Fruit fly (Drosophila melanogaster) whole organism, adult: ENCODE data around the gene CG7378.
A peak's percentile ranks its signal among the peaks of the same experiment; 100 is the strongest.

Source experiments
- CG12768 ChIP-seq: fragments of 200-800 bp; sonication (Bioruptor generic); optimal IDR thresholded peaks from 2 replicates; lab custom pipeline; 2017; ENCODE audit warnings: missing biosample characterization, missing genetic modification characterization, mild to moderate bottlenecking, moderate library complexity, missing genetic modification reagents
- CG14711 ChIP-seq: fragments of 200-800 bp; sonication (Bioruptor generic); optimal IDR thresholded peaks from 2 replicates; lab custom pipeline; 2018; ENCODE audit warnings: missing biosample characterization, mild to moderate bottlenecking, missing genetic modification characterization, moderate library complexity
- CG1620 ChIP-seq: fragments of 200-800 bp; sonication (Bioruptor generic); optimal IDR thresholded peaks from 2 replicates; lab custom pipeline; 2016; ENCODE audit warnings: missing biosample characterization, missing genetic modification characterization
- CG33017 ChIP-seq: fragments of 200-800 bp; sonication (Bioruptor generic); optimal IDR thresholded peaks from 2 replicates; lab custom pipeline; 2018; ENCODE audit warnings: missing biosample characterization, mild to moderate bottlenecking, missing genetic modification characterization, moderate library complexity
- CG5204 ChIP-seq: fragments of 200-800 bp; sonication (Bioruptor generic); optimal IDR thresholded peaks from 2 replicates; lab custom pipeline; 2016; ENCODE audit warnings: missing biosample characterization, missing genetic modification characterization
- CG7045 ChIP-seq: fragments of 200-800 bp; sonication (Bioruptor generic); optimal IDR thresholded peaks from 2 replicates; lab custom pipeline; 2017; ENCODE audit warnings: missing biosample characterization, mild to moderate bottlenecking, missing genetic modification characterization
- CG7101 ChIP-seq: fragments of 200-800 bp; sonication (Bioruptor generic); optimal IDR thresholded peaks from 2 replicates; lab custom pipeline; 2018; ENCODE audit warnings: missing biosample characterization, mild to moderate bottlenecking, missing genetic modification characterization, moderate library complexity
- Clk ChIP-seq: fragments of 200-800 bp; sonication (Bioruptor generic); optimal IDR thresholded peaks from 2 replicates; lab custom pipeline; 2017; ENCODE audit warnings: missing biosample characterization, missing genetic modification characterization
- Crg-1 ChIP-seq: fragments of 200-800 bp; sonication (Bioruptor generic); optimal IDR thresholded peaks from 2 replicates; lab custom pipeline; 2016; ENCODE audit warnings: missing biosample characterization, missing genetic modification characterization
- Hr96 ChIP-seq: fragments of 200-800 bp; sonication (Bioruptor generic); optimal IDR thresholded peaks from 2 replicates; lab custom pipeline; 2016; ENCODE audit warnings: missing biosample characterization, missing genetic modification characterization
- Mnt ChIP-seq: fragments of 200-800 bp; sonication (Bioruptor generic); optimal IDR thresholded peaks from 2 replicates; lab custom pipeline; 2016; ENCODE audit warnings: missing biosample characterization, mild to moderate bottlenecking, missing genetic modification characterization
- bab1 ChIP-seq: fragments of 200-800 bp; sonication (Bioruptor generic); optimal IDR thresholded peaks from 3 replicates; lab custom pipeline; 2019; ENCODE audit warnings: missing biosample characterization, mild to moderate bottlenecking, missing genetic modification characterization, moderate library complexity
- cic ChIP-seq: fragments of 200-800 bp; sonication (Bioruptor generic); optimal IDR thresholded peaks from 2 replicates; lab custom pipeline; 2017; ENCODE audit warnings: missing biosample characterization, mild to moderate bottlenecking, missing genetic modification characterization, moderate library complexity
- cnc ChIP-seq, 2 experiments: fragments of >200 bp; optimal IDR thresholded peaks; 2 replicates each; lab custom pipeline; 2017
- kay ChIP-seq: fragments of 200-800 bp; sonication (Bioruptor generic); peaks from one replicate; lab custom pipeline; 2016; ENCODE audit warnings: missing biosample characterization, missing genetic modification characterization, borderline replicate concordance
- ovo ChIP-seq: fragments of 200-800 bp; sonication (Bioruptor generic); optimal IDR thresholded peaks from 2 replicates; lab custom pipeline; 2016; ENCODE audit warnings: missing biosample characterization, missing genetic modification characterization
- pad ChIP-seq: fragments of 200-800 bp; sonication (Bioruptor generic); optimal IDR thresholded peaks from 3 replicates; lab custom pipeline; 2017; ENCODE audit warnings: missing biosample characterization, missing genetic modification characterization, mild to moderate bottlenecking, moderate library complexity, missing genetic modification reagents
- tj ChIP-seq: fragments of 200-800 bp; sonication (Bioruptor generic); optimal IDR thresholded peaks from 3 replicates; lab custom pipeline; 2017; ENCODE audit warnings: missing biosample characterization, mild to moderate bottlenecking, missing genetic modification characterization, moderate library complexity

CG7378 gene

dm6 chrX:18864483-18865358 is 35.5 kb upstream of the CG7378 start:
- TF ChIP-seq CG33017 (tag; lab: Kevin White, UChicago) (no peak), CG7101 (tag; lab: Kevin White, UChicago) (no peak), bab1 (no peak), cnc (optimal IDR thresholded peaks at IDR 0.05; lab: Kevin White, UChicago) (no peak), pad (GFP tag; lab: Kevin White, UChicago) (peak; percentile 91)

- TF ChIP-seq CG5204 (GFP tag; lab: Kevin White, UChicago), result no peak
- TF ChIP-seq cnc (optimal IDR thresholded peaks at IDR 0.05; lab: Kevin White, UChicago), result no peak
- TF ChIP-seq CG7045 (GFP tag; lab: Kevin White, UChicago), result no peak
- no peak for TF ChIP-seq CG7101 (tag; lab: Kevin White, UChicago)
- TF ChIP-seq Clk (GFP tag; lab: Kevin White, UChicago), result no peak
- TF ChIP-seq Mnt (GFP tag; lab: Kevin White, UChicago), result no peak
Measured at dm6 chrX:18866289-18866832, 33.8 kb upstream of the CG7378 start.

dm6 chrX:18868142-18868541 is 32.1 kb upstream of the CG7378 start:
- no peak for TF ChIP-seq cnc (optimal IDR thresholded peaks at IDR 0.05; lab: Kevin White, UChicago)
- TF ChIP-seq tj (GFP tag; lab: Kevin White, UChicago), result peak; percentile 83

- TF ChIP-seq Crg-1 (GFP tag; lab: Kevin White, UChicago) (no peak), kay (no peak), bab1 (peak; percentile 31)
Measured at dm6 chrX:18869489-18870132, 30.6 kb upstream of the CG7378 start.

DNA sequence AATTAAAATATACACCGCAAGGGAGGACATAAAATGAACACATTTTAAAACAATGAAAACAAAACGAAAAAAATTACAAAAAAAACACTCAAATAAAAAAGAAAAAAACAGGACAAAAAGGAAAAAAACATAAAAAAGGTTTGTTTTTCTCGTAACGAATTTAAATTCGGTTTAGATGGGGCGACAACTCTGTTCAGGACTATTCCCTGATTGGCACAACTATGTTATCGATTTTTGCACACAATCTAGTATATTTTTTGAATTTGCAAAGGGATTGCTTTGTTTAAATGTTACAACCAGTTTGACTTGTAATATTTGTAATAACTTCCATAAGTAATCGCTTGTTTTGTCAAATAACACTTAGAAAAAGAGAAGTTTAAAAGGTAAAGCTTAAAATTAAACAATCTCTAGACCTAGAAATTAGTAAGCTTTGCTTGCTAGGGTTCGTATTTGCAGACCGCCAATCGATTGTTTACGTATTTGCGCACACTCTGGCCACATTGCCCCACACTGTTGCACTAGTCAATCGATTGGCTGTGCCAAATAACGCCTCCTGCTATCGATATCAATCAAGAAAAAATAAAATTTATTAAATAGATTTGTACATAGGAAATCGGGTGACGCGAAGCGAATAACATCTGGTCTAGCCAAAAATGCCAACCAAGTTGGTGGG is 16.1 kb upstream of the CG7378 start, which contains the start of gene CG7332:
Gene CG7332 (plus strand): TSS at position 515 of the 673 bp plus-strand sequence.
- peak; percentile 77 for TF ChIP-seq CG14711
- TF ChIP-seq kay, result peak; percentile 30
- no peak for TF ChIP-seq Hr96

DNA sequence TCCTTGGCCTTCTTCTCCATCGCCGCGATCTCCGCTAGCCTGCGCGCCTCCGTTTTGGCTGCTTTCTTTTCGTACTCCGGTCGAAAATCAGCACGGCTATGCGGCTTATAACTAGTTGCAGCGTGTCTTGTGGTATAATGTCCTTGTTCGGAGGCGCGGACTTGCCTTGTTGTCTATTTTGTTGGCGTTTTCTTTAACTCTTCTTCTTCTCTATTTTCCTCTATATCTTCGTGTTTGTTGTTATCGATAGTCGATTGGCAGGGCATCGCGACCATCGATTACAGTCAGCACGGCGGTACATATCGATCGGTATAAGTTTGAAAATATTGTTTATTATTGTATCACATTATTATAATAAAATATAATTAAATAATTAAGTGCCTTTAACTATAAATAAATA is 6.8 kb upstream of the CG7378 start, which contains the start of gene Flacc:
Gene Flacc (minus strand): TSS at position 204 of the 400 bp plus-strand sequence.
- TF ChIP-seq pad (GFP tag; lab: Kevin White, UChicago) (no peak), bab1 (peak; percentile 32)

- no peak for TF ChIP-seq CG33017 (tag; lab: Kevin White, UChicago)
- TF ChIP-seq Mnt (GFP tag; lab: Kevin White, UChicago), result no peak
- no peak for TF ChIP-seq cic (GFP tag; lab: Kevin White, UChicago)
- TF ChIP-seq CG1620 (GFP tag; lab: Kevin White, UChicago), result no peak
- TF ChIP-seq CG7101 (tag; lab: Kevin White, UChicago), result no peak
- no peak for TF ChIP-seq tj (GFP tag; lab: Kevin White, UChicago)
- TF ChIP-seq CG12768, result no peak
- TF ChIP-seq bab1, result no peak
- TF ChIP-seq CG5204 (GFP tag; lab: Kevin White, UChicago), result no peak
- no peak for TF ChIP-seq pad (GFP tag; lab: Kevin White, UChicago)
- TF ChIP-seq Clk (GFP tag; lab: Kevin White, UChicago), result no peak
- TF ChIP-seq ovo (GFP tag; lab: Kevin White, UChicago), result no peak
Measured at dm6 chrX:18894146-18894545, 6.1 kb upstream of the CG7378 start, which contains the start of gene SdhBL. Gene SdhBL, plus strand, starts transcription at chrX:18894446.

DNA sequence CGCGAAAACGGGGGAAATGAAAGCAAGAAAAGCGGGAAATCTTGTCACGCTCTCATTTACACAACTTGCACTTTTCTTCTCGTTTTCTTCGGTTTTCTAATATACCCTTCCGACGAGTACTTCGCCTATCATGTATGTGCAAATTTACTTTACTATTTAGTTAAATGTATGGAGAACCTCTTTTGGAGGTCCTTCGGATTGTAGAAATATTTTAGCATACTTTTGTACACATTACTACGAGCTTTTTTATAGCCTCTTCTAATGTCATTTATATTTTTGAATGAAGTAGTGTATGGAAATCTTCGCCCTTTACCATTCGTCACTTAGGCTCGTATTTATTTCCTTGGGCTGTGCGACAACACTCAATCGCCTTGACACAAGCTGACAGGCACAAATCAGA is 2.9 kb upstream of the CG7378 start:
- TF ChIP-seq tj (GFP tag; lab: Kevin White, UChicago), result no peak
